Worm (Caenorhabditis elegans): ENCODE data around the gene EEED8.14.

ce11 chrII:5459534-5459933 is 45.7 kb upstream of the EEED8.14 start:
- TF ChIP-seq hlh-1 (tag; optimal IDR thresholded peaks at IDR 0.05), result no peak
- TF ChIP-seq ceh-43 (GFP tag; optimal IDR thresholded peaks at IDR 0.05), result no peak
- TF ChIP-seq unc-62 (GFP tag; optimal IDR thresholded peaks at IDR 0.05), result no peak
- no peak for TF ChIP-seq cnd-1 (tag; optimal IDR thresholded peaks at IDR 0.05)
- no peak for TF ChIP-seq ceh-83 (GFP tag; optimal IDR thresholded peaks at IDR 0.05)
- TF ChIP-seq elt-1 (tag; optimal IDR thresholded peaks at IDR 0.05; ENCODE audit: borderline replicate concordance, insufficient read depth), result no peak
- no peak for TF ChIP-seq flh-1 (GFP tag; optimal IDR thresholded peaks at IDR 0.05)
- TF ChIP-seq mab-5 (tag; optimal IDR thresholded peaks at IDR 0.05), result no peak
- no peak for TF ChIP-seq nhr-12 (tag; optimal IDR thresholded peaks at IDR 0.05)
- no peak for TF ChIP-seq tbx-8 (GFP tag; optimal IDR thresholded peaks at IDR 0.05)
- TF ChIP-seq sem-2 (GFP tag; optimal IDR thresholded peaks at IDR 0.05), result no peak
- TF ChIP-seq pha-4 (tag; optimal IDR thresholded peaks at IDR 0.05), result no peak
- no peak for TF ChIP-seq ces-1 (GFP tag; optimal IDR thresholded peaks at IDR 0.05)

Data from whole organism, mixed stage, embryonic.